Worm (Caenorhabditis elegans) whole organism, early embryonic: ENCODE measurements around the gene sru-9.
"Not testable (repeated sequence)": the region's sequence is repeated elsewhere in the genome, so short reads cannot be mapped to it uniquely, and the experiment has no call there.

Experiments used
- B0310.2 ChIP-seq: sonication (generic microtip); optimal IDR thresholded peaks from 2 replicates; lab custom pipeline; 2016; ENCODE audit warnings: mild to moderate bottlenecking, missing genetic modification characterization, missing compliant biosample characterization
- F13C5.2 ChIP-seq: sonication (generic microtip); optimal IDR thresholded peaks from 2 replicates; lab custom pipeline; 2017; ENCODE audit warnings: mild to moderate bottlenecking, missing genetic modification characterization, inconsistent platforms, missing compliant biosample characterization
- aly-1 ChIP-seq: sonication (generic microtip); optimal IDR thresholded peaks from 2 replicates; lab custom pipeline; 2016; ENCODE audit warnings: missing genetic modification characterization, missing compliant biosample characterization
- ama-1 ChIP-seq: fragments of 150-350 bp; optimal IDR thresholded peaks from 2 replicates; lab custom pipeline; 2014
- ceh-13 ChIP-seq: fragments of 200-800 bp; sonication (Bioruptor generic); optimal IDR thresholded peaks from 2 replicates; lab custom pipeline; 2018; ENCODE audit warnings: mild to moderate bottlenecking, missing genetic modification characterization, missing compliant biosample characterization
- ceh-36 ChIP-seq: sonication (generic microtip); optimal IDR thresholded peaks from 2 replicates; lab custom pipeline; 2016; ENCODE audit warnings: missing genetic modification characterization, inconsistent platforms, missing compliant biosample characterization
- ets-7 ChIP-seq: sonication (generic microtip); optimal IDR thresholded peaks from 2 replicates; lab custom pipeline; 2016; ENCODE audit warnings: missing genotype, missing genetic modification characterization, missing compliant biosample characterization
- flt-1 ChIP-seq: fragments of 200-800 bp; sonication (Bioruptor generic); IDR thresholded peaks from 2 replicates; pipeline ENCODE4 v1.3.6; 2022; ENCODE audit warnings: missing genetic modification characterization, missing compliant biosample characterization
- hmbx-1 ChIP-seq: sonication (generic microtip); optimal IDR thresholded peaks from 2 replicates; lab custom pipeline; 2016; ENCODE audit warnings: mild to moderate bottlenecking, missing genetic modification characterization, missing compliant biosample characterization
- hmg-4 ChIP-seq: fragments of 200-800 bp; sonication (Bioruptor generic); optimal IDR thresholded peaks from 2 replicates; lab custom pipeline; 2018; ENCODE audit warnings: mild to moderate bottlenecking, missing genetic modification characterization, missing compliant biosample characterization
- hnd-1 ChIP-seq: sonication (generic microtip); optimal IDR thresholded peaks from 2 replicates; lab custom pipeline; 2016; ENCODE audit warnings: missing genetic modification characterization, missing compliant biosample characterization
- pes-1 ChIP-seq: fragments of 200-800 bp; sonication (Bioruptor generic); IDR thresholded peaks from 2 replicates; pipeline ENCODE4 v1.3.6; 2022; ENCODE audit warnings: missing genetic modification reagents, missing genetic modification characterization, missing compliant biosample characterization
- scrt-1 ChIP-seq: fragments of 200-800 bp; sonication (Bioruptor generic); IDR thresholded peaks from 2 replicates; pipeline ENCODE4 v1.3.6; 2022; ENCODE audit warnings: missing genetic modification characterization, missing compliant biosample characterization
- sea-1 ChIP-seq: fragments of 200-800 bp; sonication (Bioruptor generic); conservative IDR thresholded peaks from 2 replicates; pipeline ENCODE4 v1.3.6; 2022; ENCODE audit warnings: missing genetic modification characterization, missing compliant biosample characterization
- tbx-11 ChIP-seq: fragments of 200-800 bp; sonication (Bioruptor generic); IDR thresholded peaks from 2 replicates; pipeline ENCODE4 v1.3.6; 2022; ENCODE audit warnings: missing genetic modification characterization, missing compliant biosample characterization
- tbx-37 ChIP-seq: fragments of 200-800 bp; sonication (Bioruptor generic); conservative IDR thresholded peaks from 2 replicates; pipeline ENCODE4 v1.3.6; 2022; ENCODE audit warnings: missing genetic modification reagents, missing genetic modification characterization, missing compliant biosample characterization
- tra-4 ChIP-seq: sonication (generic microtip); optimal IDR thresholded peaks from 2 replicates; lab custom pipeline; 2017; ENCODE audit warnings: missing genetic modification characterization, missing compliant biosample characterization

sru-9 gene

DNA sequence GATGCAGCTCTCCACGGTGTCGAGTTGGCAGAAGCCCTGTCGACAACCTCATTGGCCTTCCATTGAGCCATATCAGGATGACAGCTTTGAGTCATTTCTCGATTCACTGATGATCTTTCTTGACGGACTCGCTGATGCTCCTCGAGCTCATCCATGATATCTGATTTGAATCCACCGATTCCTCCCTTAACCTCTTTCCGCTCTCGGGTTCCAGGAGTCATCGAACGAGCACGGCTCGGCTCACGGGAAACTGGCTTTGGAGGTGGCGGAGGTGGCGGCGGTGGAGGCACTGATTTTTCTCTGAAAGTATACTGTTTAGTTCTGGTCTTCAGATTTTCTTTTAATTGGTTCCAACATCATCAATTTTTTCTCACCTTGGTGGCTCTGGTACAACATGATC lies 29.8 kb upstream of the sru-9 start:
- no peak for TF ChIP-seq pes-1 (GFP tag; lab: Robert Waterston, UW)
- TF ChIP-seq sea-1 = no peak
- TF ChIP-seq hnd-1 (tag; lab: Kevin White, UChicago) = no peak
- no peak for TF ChIP-seq F13C5.2 (tag; lab: Kevin White, UChicago)
- TF ChIP-seq tbx-37 (GFP tag; lab: Robert Waterston, UW) = no peak
- TF ChIP-seq hmbx-1 (tag; lab: Kevin White, UChicago) = no peak
- no peak for TF ChIP-seq scrt-1 (GFP tag; lab: Robert Waterston, UW)
- no peak for TF ChIP-seq tra-4 (tag; lab: Kevin White, UChicago)
- no peak for TF ChIP-seq tbx-11 (GFP tag; lab: Robert Waterston, UW)
- TF ChIP-seq ceh-13 = no peak

DNA sequence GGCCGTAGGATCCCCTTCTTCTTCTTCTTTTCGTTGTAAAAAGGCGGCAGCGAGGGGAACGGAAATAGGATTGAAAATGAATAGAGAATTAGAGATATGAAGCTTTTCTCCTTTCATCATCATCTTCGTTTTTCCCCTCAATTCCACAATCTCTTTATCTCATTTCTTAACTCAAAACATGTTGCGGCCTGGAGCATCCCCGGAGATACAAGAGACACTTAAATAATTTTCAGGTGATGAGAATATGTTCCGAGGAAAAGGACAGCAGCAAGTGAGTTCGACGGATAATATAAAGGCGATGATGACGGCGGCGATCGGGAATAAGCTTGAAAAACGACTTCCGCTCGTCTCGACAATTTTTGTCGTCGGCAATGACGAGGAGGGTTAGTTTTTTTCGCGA lies 27.2 kb upstream of the sru-9 start, which contains the start of the genes Y45F10B.13 and qui-1:
Gene Y45F10B.13, minus strand, starts transcription at position 101 of the 400 bp plus-strand sequence.
Gene qui-1, plus strand, starts transcription at position 233 of the 400 bp plus-strand sequence.
- TF ChIP-seq hnd-1 (tag; lab: Kevin White, UChicago) = no peak
- TF ChIP-seq B0310.2 (tag; lab: Kevin White, UChicago) = no peak
- TF ChIP-seq tra-4 (tag; lab: Kevin White, UChicago) = no peak
- no peak for TF ChIP-seq hmg-4 (GFP tag; lab: Kevin White, UChicago)
- TF ChIP-seq sea-1 = no peak
- TF ChIP-seq tbx-11 (GFP tag; lab: Robert Waterston, UW) = no peak
- no peak for TF ChIP-seq ama-1 (lab: Kevin White, UChicago)
- no peak for TF ChIP-seq F13C5.2 (tag; lab: Kevin White, UChicago)
- no peak for TF ChIP-seq scrt-1 (GFP tag; lab: Robert Waterston, UW)
- TF ChIP-seq flt-1 (GFP tag; lab: Robert Waterston, UW) = no peak
- no peak for TF ChIP-seq hmbx-1 (tag; lab: Kevin White, UChicago)
- no peak for TF ChIP-seq tbx-37 (GFP tag; lab: Robert Waterston, UW)

DNA sequence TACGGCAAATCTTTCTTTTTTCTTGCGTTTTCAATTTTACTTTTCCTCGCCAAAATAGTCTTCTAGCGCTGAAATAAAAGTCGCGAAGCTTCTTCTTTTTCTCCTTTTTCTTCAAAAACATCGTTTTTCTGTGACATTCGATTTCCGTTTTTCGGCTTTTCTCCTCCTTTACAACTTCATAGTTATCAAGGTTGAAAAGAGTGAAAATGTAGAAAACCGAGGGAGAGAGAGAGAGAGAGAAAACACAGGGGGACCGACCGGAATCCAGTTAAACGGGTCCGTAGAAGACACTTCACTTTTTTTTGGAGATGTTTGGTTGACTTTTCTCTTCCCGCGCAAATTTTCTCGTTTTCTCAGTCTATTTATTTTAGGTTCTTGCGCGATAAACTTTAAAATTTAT lies 24.5 kb upstream of the sru-9 start:
- TF ChIP-seq hnd-1 (tag; lab: Kevin White, UChicago) (no peak), pes-1 (GFP tag; lab: Robert Waterston, UW) (no peak), B0310.2 (tag; lab: Kevin White, UChicago) (no peak), aly-1 (tag; lab: Kevin White, UChicago) (no peak), ceh-13 (no peak), flt-1 (GFP tag; lab: Robert Waterston, UW) (no peak), hmg-4 (GFP tag; lab: Kevin White, UChicago) (no peak), sea-1 (no peak), tra-4 (tag; lab: Kevin White, UChicago) (no peak), ets-7 (tag; lab: Kevin White, UChicago) (no peak), ama-1 (lab: Kevin White, UChicago) (no peak), scrt-1 (GFP tag; lab: Robert Waterston, UW) (no peak)

DNA sequence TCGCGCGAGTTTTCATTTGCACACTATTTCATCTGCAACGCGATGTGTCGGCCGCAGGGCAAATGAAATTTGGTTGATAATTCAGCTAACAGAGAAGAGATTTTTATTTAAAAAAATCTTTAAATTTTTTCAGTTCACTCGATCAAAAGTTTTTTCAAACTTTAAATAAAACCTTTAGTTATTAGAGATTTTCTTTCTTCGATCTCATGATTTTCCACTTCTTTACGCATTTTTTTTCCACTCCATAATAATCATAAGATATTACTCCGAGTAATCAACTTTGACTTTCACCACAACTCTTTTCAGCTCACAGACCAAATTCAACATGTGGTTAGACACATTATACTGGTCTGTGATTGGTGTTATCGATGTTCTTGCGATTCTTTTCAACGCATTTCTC lies 14.1 kb upstream of the sru-9 start, which contains the start of gene srd-10:
Gene srd-10, plus strand, starts transcription at position 301 of the 400 bp plus-strand sequence.
- TF ChIP-seq B0310.2 (tag; lab: Kevin White, UChicago) = no peak
- TF ChIP-seq hmbx-1 (tag; lab: Kevin White, UChicago) = no peak
- no peak for TF ChIP-seq tbx-11 (GFP tag; lab: Robert Waterston, UW)
- TF ChIP-seq tra-4 (tag; lab: Kevin White, UChicago) = no peak
- no peak for TF ChIP-seq ama-1 (lab: Kevin White, UChicago)
- TF ChIP-seq pes-1 (GFP tag; lab: Robert Waterston, UW) = no peak
- no peak for TF ChIP-seq tbx-37 (GFP tag; lab: Robert Waterston, UW)

DNA sequence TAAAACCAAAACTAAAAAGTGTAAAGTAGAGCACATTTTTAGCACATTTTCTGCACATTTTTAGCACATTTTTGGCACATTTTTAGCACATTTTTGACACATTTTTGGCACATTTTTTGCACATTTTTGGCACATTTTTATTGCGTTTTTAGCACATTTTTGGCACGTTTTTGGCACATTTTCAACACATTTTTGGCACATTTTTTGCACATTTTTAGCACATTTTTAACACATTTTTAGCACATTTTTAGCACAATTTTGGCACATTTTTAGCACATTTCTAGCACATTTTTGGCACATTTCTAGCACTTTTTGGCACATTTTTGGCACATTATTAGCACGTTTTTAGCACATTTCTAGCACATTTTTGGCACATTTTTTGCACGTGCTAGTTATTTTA lies 13.1 kb upstream of the sru-9 start:
- TF ChIP-seq pes-1 (GFP tag; lab: Robert Waterston, UW) (no peak), hmbx-1 (tag; lab: Kevin White, UChicago) (no peak), ets-7 (tag; lab: Kevin White, UChicago) (no peak), ceh-36 (tag; lab: Kevin White, UChicago) (no peak)

- not testable (repeated sequence) for TF ChIP-seq B0310.2, aly-1, F13C5.2 (tag; lab: Kevin White, UChicago)
These were observed 10.6 kb upstream of the sru-9 start, which contains the start of gene Y45F10B.8 for ce11 chrIV:13578174-13578573. Y45F10B.8 (minus strand) TSS chrIV:13578274.

DNA sequence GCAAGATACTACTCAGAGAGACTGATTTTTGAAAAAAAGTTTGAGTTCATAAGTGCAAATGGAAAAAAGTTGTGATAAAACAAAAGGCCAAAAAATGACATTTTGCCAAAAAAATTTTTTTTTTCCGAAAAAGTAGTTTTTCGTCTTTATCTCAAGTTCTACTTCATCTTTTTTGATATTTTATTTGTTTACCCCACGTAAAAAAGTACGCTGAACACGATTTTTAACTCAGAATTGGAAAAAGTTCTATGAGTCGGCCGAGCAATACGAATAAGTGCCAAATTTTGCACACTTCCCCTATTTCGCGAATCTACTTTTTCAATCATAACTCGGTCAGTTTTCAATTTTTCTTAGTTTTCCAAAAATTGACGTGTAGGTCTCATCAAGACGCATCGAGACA lies 9.8 kb upstream of the sru-9 start, which contains the start of gene sru-16:
Gene sru-16, plus strand, starts transcription at position 301 of the 400 bp plus-strand sequence.
- TF ChIP-seq ama-1 (lab: Kevin White, UChicago); tra-4 (tag; lab: Kevin White, UChicago); hmg-4 (GFP tag; lab: Kevin White, UChicago): not testable (repeated sequence)

DNA sequence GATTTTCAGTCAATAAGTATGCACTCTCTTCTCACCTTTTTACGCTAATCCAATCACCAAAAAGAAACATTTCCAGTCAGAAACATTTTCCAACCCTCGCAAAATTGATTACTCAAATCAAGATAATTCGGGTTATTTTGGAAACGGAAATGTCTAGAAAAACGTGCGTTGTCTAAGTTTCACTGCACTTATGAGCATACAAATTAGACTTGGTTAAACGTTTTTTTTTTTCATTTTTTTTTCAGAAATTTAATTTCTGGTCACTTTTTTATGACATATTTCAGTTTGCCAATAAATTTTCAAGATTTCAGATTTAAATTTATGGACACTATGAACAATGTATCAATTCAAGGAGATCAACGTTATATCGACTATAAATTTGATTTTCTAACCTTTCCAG lies 5.9 kb upstream of the sru-9 start, which contains the start of gene sru-12:
Gene sru-12, plus strand, starts transcription at position 301 of the 400 bp plus-strand sequence.
- TF ChIP-seq hnd-1 (tag; lab: Kevin White, UChicago) = no peak
